Fruit fly (Drosophila melanogaster) whole organism, wandering third instar larva: Measurements from ENCODE around the gene RpS20.

Experiments
- CrebA ChIP-seq: fragments of 200-800 bp; sonication (Bioruptor generic); optimal IDR thresholded peaks from 2 replicates; lab custom pipeline; 2016; ENCODE audit warnings: missing biosample characterization, mild to moderate bottlenecking, missing genetic modification characterization, borderline replicate concordance
- br ChIP-seq: fragments of 200-800 bp; sonication (Bioruptor generic); optimal IDR thresholded peaks from 2 replicates; lab custom pipeline; 2016; ENCODE audit warnings: missing biosample characterization, missing genetic modification characterization
- dl ChIP-seq, 2 experiments: fragments of 175-275, 200-275 bp in 1 of 2; fragments of 200-275 bp in 1 of 2; sonication (Bioruptor generic); optimal IDR thresholded peaks; lab custom pipeline; 2018; ENCODE audit warnings: mild to moderate bottlenecking in 2 of 2, missing biosample characterization in 2 of 2, missing genetic modification characterization in 2 of 2, moderate library complexity in 2 of 2; ENCODE audit not compliant: partially characterized antibody in 2 of 2, insufficient read depth in 1 of 2
- dsf ChIP-seq: sonication (Bioruptor generic); optimal IDR thresholded peaks from 2 replicates; lab custom pipeline; 2016; ENCODE audit warnings: missing biosample characterization, missing genetic modification characterization, borderline replicate concordance
- h ChIP-seq: fragments of 200-800 bp; sonication (Bioruptor generic); optimal IDR thresholded peaks from 3 replicates; lab custom pipeline; 2016; ENCODE audit warnings: missing biosample characterization, mild to moderate bottlenecking, missing genetic modification characterization
- jim ChIP-seq: fragments of 175-275, 200-325 bp; sonication (Bioruptor generic); optimal IDR thresholded peaks from 2 replicates; lab custom pipeline; 2016; ENCODE audit warnings: missing biosample characterization, mild to moderate bottlenecking, missing genetic modification characterization
- lola ChIP-seq: fragments of >200 bp; optimal IDR thresholded peaks from 2 replicates; lab custom pipeline; 2017; ENCODE audit warnings: missing biosample characterization, missing genetic modification characterization
- usp ChIP-seq: fragments of >200 bp; optimal IDR thresholded peaks from 2 replicates; lab custom pipeline; 2017; ENCODE audit warnings: missing biosample characterization, missing genetic modification characterization

- no peak for TF ChIP-seq usp (GFP tag; lab: Kevin White, UChicago)
- no peak for TF ChIP-seq dl (GFP tag; optimal IDR thresholded peaks at IDR 0.05; lab: Kevin White, UChicago; ENCODE audit: insufficient read depth in 1 of 2, partially characterized antibody in 2 of 2)
- TF ChIP-seq dsf (GFP tag; lab: Kevin White, UChicago): no peak
- no peak for TF ChIP-seq jim
- no peak for TF ChIP-seq CrebA (GFP tag; lab: Kevin White, UChicago)
- TF ChIP-seq h (GFP tag; lab: Kevin White, UChicago): no peak
- TF ChIP-seq lola (GFP tag; lab: Kevin White, UChicago): no peak
- no peak for TF ChIP-seq br (GFP tag; lab: Kevin White, UChicago)
Observed at dm6 chr3R:20838787-20839186, 16.8 kb downstream of the RpS20 start.
